Fruit fly (Drosophila melanogaster): ENCODE measurements around the gene Uvrag.

DNA sequence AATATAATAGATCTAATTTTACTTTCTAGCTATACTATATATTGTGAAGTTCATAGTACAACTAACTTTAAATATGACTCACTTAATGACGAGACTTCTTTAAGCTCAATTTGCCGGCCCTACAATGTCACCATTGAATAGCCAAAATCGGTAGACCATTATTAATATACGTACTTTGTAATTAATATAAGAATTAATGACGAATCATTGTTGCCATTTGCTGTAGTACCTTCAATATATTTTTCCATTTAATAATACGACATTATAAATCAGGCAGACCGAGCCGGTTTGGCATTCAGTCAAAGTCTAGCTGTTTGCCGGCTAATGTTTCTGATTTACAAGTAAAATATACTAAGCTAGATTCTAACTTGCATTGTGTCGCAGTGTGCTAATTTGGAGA is 46.9 kb upstream of the Uvrag start, which contains the start of gene Jhbp13:
- TF ChIP-seq CG8478 (optimal IDR thresholded peaks at IDR 0.05): no peak
- no peak for TF ChIP-seq CTCF (optimal IDR thresholded peaks at IDR 0.05)
